Worm (Caenorhabditis elegans) whole organism, mixed stage, embryonic: ENCODE results near the gene xbx-9.

Source experiments
- M03D4.4 ChIP-seq: sonication (generic microtip); optimal IDR thresholded peaks from 2 replicates; lab custom pipeline; 2017; ENCODE audit warnings: mild to moderate bottlenecking, missing genetic modification characterization, missing compliant biosample characterization
- bed-3 ChIP-seq: fragments of 200-800 bp; sonication (Bioruptor generic); optimal IDR thresholded peaks from 3 replicates; lab custom pipeline; 2018; ENCODE audit warnings: mild to moderate bottlenecking, missing genetic modification characterization, moderate library complexity, missing compliant biosample characterization
- blmp-1 ChIP-seq: fragments of 150-350 bp; optimal IDR thresholded peaks from 2 replicates; lab custom pipeline; 2014; ENCODE audit warnings: missing biosample characterization, missing genetic modification characterization
- ceh-39 ChIP-seq: fragments of 150-350 bp; optimal IDR thresholded peaks from 2 replicates; lab custom pipeline; 2014; ENCODE audit warnings: missing biosample characterization, missing genetic modification characterization
- ceh-43 ChIP-seq: fragments of 200-800 bp; sonication (Bioruptor generic); optimal IDR thresholded peaks from 2 replicates; lab custom pipeline; 2018; ENCODE audit warnings: mild to moderate bottlenecking, missing genetic modification characterization, moderate library complexity, missing compliant biosample characterization
- ceh-83 ChIP-seq: fragments of 200-800 bp; sonication (Bioruptor generic); optimal IDR thresholded peaks from 2 replicates; lab custom pipeline; 2018; ENCODE audit warnings: mild to moderate bottlenecking, missing genetic modification characterization, missing compliant biosample characterization
- ces-1 ChIP-seq: fragments of 150-350 bp; optimal IDR thresholded peaks from 2 replicates; lab custom pipeline; 2014; ENCODE audit warnings: missing biosample characterization, missing genetic modification reagents, missing genetic modification characterization
- cnd-1 ChIP-seq: fragments of 200-800 bp; sonication (Bioruptor generic); optimal IDR thresholded peaks from 2 replicates; lab custom pipeline; 2018; ENCODE audit warnings: mild to moderate bottlenecking, missing genetic modification characterization, missing compliant biosample characterization
- drap-1 ChIP-seq: fragments of 200-800 bp; sonication (Bioruptor generic); optimal IDR thresholded peaks from 3 replicates; lab custom pipeline; 2018; ENCODE audit warnings: mild to moderate bottlenecking, missing genetic modification characterization, missing compliant biosample characterization
- elt-1 ChIP-seq: sonication (generic microtip); optimal IDR thresholded peaks from 2 replicates; lab custom pipeline; 2017; ENCODE audit warnings: missing genetic modification characterization, mild to moderate bottlenecking, missing compliant biosample characterization, antibody characterized with exemption, moderate library complexity, borderline replicate concordance; ENCODE audit not compliant: insufficient read depth
- elt-3 ChIP-seq: fragments of 150-350 bp; optimal IDR thresholded peaks from 2 replicates; lab custom pipeline; 2014; ENCODE audit warnings: missing biosample characterization, missing genetic modification characterization
- flh-1 ChIP-seq: fragments of 200-800 bp; sonication (Bioruptor generic); optimal IDR thresholded peaks from 2 replicates; lab custom pipeline; 2018; ENCODE audit warnings: mild to moderate bottlenecking, missing genetic modification characterization, moderate library complexity, missing compliant biosample characterization
- ham-2 ChIP-seq: fragments of 200-800 bp; sonication (Bioruptor generic); optimal IDR thresholded peaks from 2 replicates; lab custom pipeline; 2018; ENCODE audit warnings: mild to moderate bottlenecking, missing genetic modification characterization, missing compliant biosample characterization
- hlh-1 ChIP-seq: fragments of 150-350 bp; optimal IDR thresholded peaks from 2 replicates; lab custom pipeline; 2014; ENCODE audit warnings: missing biosample characterization, missing genetic modification reagents, missing genetic modification characterization
- lin-32 ChIP-seq: fragments of 200-800 bp; sonication (Bioruptor generic); optimal IDR thresholded peaks from 2 replicates; lab custom pipeline; 2018; ENCODE audit warnings: mild to moderate bottlenecking, missing genetic modification characterization, missing compliant biosample characterization
- lsy-2 ChIP-seq: fragments of 150-350 bp; optimal IDR thresholded peaks from 2 replicates; lab custom pipeline; 2014; ENCODE audit warnings: missing biosample characterization, missing genetic modification characterization
- mab-5 ChIP-seq: fragments of 150-350 bp; optimal IDR thresholded peaks from 2 replicates; lab custom pipeline; 2014; ENCODE audit warnings: missing biosample characterization, missing genetic modification characterization
- mep-1 ChIP-seq: fragments of 150-350 bp; optimal IDR thresholded peaks from 2 replicates; lab custom pipeline; 2017; ENCODE audit warnings: missing biosample characterization, missing genetic modification reagents, missing genetic modification characterization, inconsistent platforms
- mls-2 ChIP-seq: sonication (generic microtip); optimal IDR thresholded peaks from 2 replicates; lab custom pipeline; 2016; ENCODE audit warnings: mild to moderate bottlenecking, missing genetic modification characterization, moderate library complexity, missing compliant biosample characterization
- nhr-12 ChIP-seq: fragments of 150-350 bp; optimal IDR thresholded peaks from 2 replicates; lab custom pipeline; 2014; ENCODE audit warnings: missing biosample characterization, missing genetic modification characterization
- nhr-2 ChIP-seq: fragments of 150-350 bp; optimal IDR thresholded peaks from 2 replicates; lab custom pipeline; 2014; ENCODE audit warnings: missing biosample characterization, missing genetic modification characterization
- nhr-237 ChIP-seq: fragments of 150-350 bp; optimal IDR thresholded peaks from 2 replicates; lab custom pipeline; 2014; ENCODE audit warnings: missing biosample characterization, missing genetic modification characterization
- nhr-28 ChIP-seq: fragments of 150-350 bp; optimal IDR thresholded peaks from 2 replicates; lab custom pipeline; 2014; ENCODE audit warnings: missing biosample characterization, missing genetic modification characterization
- nhr-76 ChIP-seq: sonication (generic microtip); optimal IDR thresholded peaks from 2 replicates; lab custom pipeline; 2017; ENCODE audit warnings: missing biosample characterization, missing genetic modification characterization
- sptf-1 ChIP-seq: sonication (generic microtip); optimal IDR thresholded peaks from 2 replicates; lab custom pipeline; 2017; ENCODE audit warnings: mild to moderate bottlenecking, missing genetic modification characterization, moderate library complexity, missing compliant biosample characterization
- tbx-8 ChIP-seq: fragments of 200-800 bp; sonication (Bioruptor generic); optimal IDR thresholded peaks from 2 replicates; lab custom pipeline; 2018; ENCODE audit warnings: mild to moderate bottlenecking, missing genetic modification characterization, moderate library complexity, missing compliant biosample characterization
- unc-120 ChIP-seq: sonication (generic microtip); optimal IDR thresholded peaks from 2 replicates; lab custom pipeline; 2017; ENCODE audit warnings: missing genetic modification characterization, missing compliant biosample characterization; ENCODE audit not compliant: poor library complexity, severe bottlenecking
- unc-39 ChIP-seq: fragments of 150-350 bp; optimal IDR thresholded peaks from 2 replicates; lab custom pipeline; 2014; ENCODE audit warnings: missing biosample characterization, missing genetic modification characterization
- unc-62 ChIP-seq: fragments of 150-350 bp; optimal IDR thresholded peaks from 2 replicates; lab custom pipeline; 2014; ENCODE audit warnings: missing biosample characterization, missing genetic modification reagents, missing genetic modification characterization
- zip-8 ChIP-seq: fragments of 150-350 bp; optimal IDR thresholded peaks from 2 replicates; lab custom pipeline; 2014; ENCODE audit warnings: missing biosample characterization, missing genetic modification characterization
- ztf-11 ChIP-seq: fragments of 150-350 bp; optimal IDR thresholded peaks from 2 replicates; lab custom pipeline; 2014; ENCODE audit warnings: missing biosample characterization, missing genetic modification characterization

xbx-9 gene

ce11 chrV:12716447-12716846 lies 17.6 kb upstream of the xbx-9 start, which contains the start of gene str-178:
str-178 (minus strand) TSS chrV:12716547.
- TF ChIP-seq nhr-28 (tag; lab: Kevin White, UChicago): no peak
- TF ChIP-seq lin-32: no peak
- no peak for TF ChIP-seq elt-3 (tag; lab: Kevin White, UChicago)
- no peak for TF ChIP-seq ham-2 (GFP tag; lab: Kevin White, UChicago)
- TF ChIP-seq blmp-1 (tag; lab: Kevin White, UChicago): no peak

ce11 chrV:12718622-12719021 lies 15.4 kb upstream of the xbx-9 start, which contains the start of gene str-181:
str-181 (minus strand) TSS chrV:12718722.
- no peak for TF ChIP-seq nhr-2 (tag; lab: Kevin White, UChicago)
- no peak for TF ChIP-seq hlh-1
- no peak for TF ChIP-seq unc-39 (tag; lab: Kevin White, UChicago)
- no peak for TF ChIP-seq nhr-76
- TF ChIP-seq bed-3 (GFP tag; lab: Kevin White, UChicago): no peak
- TF ChIP-seq unc-62 (GFP tag; lab: Kevin White, UChicago): no peak
- no peak for TF ChIP-seq ces-1 (GFP tag; lab: Kevin White, UChicago)
- TF ChIP-seq ceh-39 (tag; lab: Kevin White, UChicago): no peak
- TF ChIP-seq elt-3 (tag; lab: Kevin White, UChicago): no peak
- TF ChIP-seq blmp-1 (tag; lab: Kevin White, UChicago): no peak
- TF ChIP-seq, all 35 proteins: peak for 0

ce11 chrV:12719713-12720112 lies 14.3 kb upstream of the xbx-9 start, which contains the start of gene R11D1.7:
R11D1.7 (plus strand) TSS chrV:12720013.
- no peak for TF ChIP-seq zip-8 (tag; lab: Kevin White, UChicago)
- TF ChIP-seq flh-1 (GFP tag; lab: Kevin White, UChicago): no peak
- TF ChIP-seq nhr-28 (tag; lab: Kevin White, UChicago): no peak
- no peak for TF ChIP-seq ztf-11

- TF ChIP-seq ztf-11: no peak
- no peak for TF ChIP-seq ham-2 (GFP tag; lab: Kevin White, UChicago)
- TF ChIP-seq lin-32: no peak
- no peak for TF ChIP-seq bed-3 (GFP tag; lab: Kevin White, UChicago)
- TF ChIP-seq ceh-39 (tag; lab: Kevin White, UChicago): no peak
- no peak for TF ChIP-seq elt-1 (tag; lab: Kevin White, UChicago)
- TF ChIP-seq nhr-2 (tag; lab: Kevin White, UChicago): no peak
- no peak for TF ChIP-seq elt-3 (tag; lab: Kevin White, UChicago)
- no peak for TF ChIP-seq lsy-2 (tag; lab: Kevin White, UChicago)
- TF ChIP-seq mep-1 (tag; lab: Kevin White, UChicago): no peak
- no peak for TF ChIP-seq sptf-1 (tag; lab: Kevin White, UChicago)
- TF ChIP-seq mls-2 (tag; lab: Kevin White, UChicago): no peak
- TF ChIP-seq drap-1 (GFP tag; lab: Kevin White, UChicago): no peak
- no peak for TF ChIP-seq ces-1 (GFP tag; lab: Kevin White, UChicago)
- no peak for TF ChIP-seq nhr-28 (tag; lab: Kevin White, UChicago)
- no peak for TF ChIP-seq nhr-12 (tag; lab: Kevin White, UChicago)
- no peak for TF ChIP-seq hlh-1
- no peak for TF ChIP-seq flh-1 (GFP tag; lab: Kevin White, UChicago)
- TF ChIP-seq zip-8 (tag; lab: Kevin White, UChicago): no peak
These were observed 8.1 kb upstream of the xbx-9 start, which contains the start of gene R11D1.12 for ce11 chrV:12725893-12726292. R11D1.12 (minus strand) TSS chrV:12725993.

ce11 chrV:12727104-12727637 lies 6.8 kb upstream of the xbx-9 start, which contains the start of gene R11D1.13:
R11D1.13 (plus strand) TSS chrV:12727154.
- TF ChIP-seq ceh-83 (GFP tag; lab: Kevin White, UChicago) (no peak), elt-1 (tag; lab: Kevin White, UChicago) (no peak), nhr-237 (tag; lab: Kevin White, UChicago) (no peak), mep-1 (tag; lab: Kevin White, UChicago) (no peak), lsy-2 (tag; lab: Kevin White, UChicago) (no peak), tbx-8 (no peak), unc-62 (GFP tag; lab: Kevin White, UChicago) (no peak), ham-2 (GFP tag; lab: Kevin White, UChicago) (no peak), sptf-1 (tag; lab: Kevin White, UChicago) (no peak), flh-1 (GFP tag; lab: Kevin White, UChicago) (no peak), cnd-1 (tag; lab: Kevin White, UChicago) (no peak), ceh-43 (GFP tag; lab: Kevin White, UChicago) (no peak), unc-120 (tag; lab: Kevin White, UChicago) (no peak), mab-5 (no peak), lin-32 (no peak), M03D4.4 (tag; lab: Kevin White, UChicago) (no peak)
